Fruit fly (Drosophila melanogaster): ENCODE data around the gene CG15517.

Gene CG15517

dm6 chr3R:29862795-29863194, 40.8 kb downstream of the CG15517 start:
- TF ChIP-seq Snoo (tag; optimal IDR thresholded peaks at IDR 0.05) (no peak), CG34367 (tag; optimal IDR thresholded peaks at IDR 0.05) (no peak), CG10348 (GFP tag; IDR thresholded peaks at IDR 0.05) (no peak), gl (tag; optimal IDR thresholded peaks at IDR 0.05) (no peak), CG8301 (tag; optimal IDR thresholded peaks at IDR 0.05) (no peak), CG12605 (GFP tag; IDR thresholded peaks at IDR 0.05) (no peak), CG15710 (tag; optimal IDR thresholded peaks at IDR 0.05) (no peak), EcR (GFP tag; optimal IDR thresholded peaks at IDR 0.05) (no peak), CG13204 (GFP tag; optimal IDR thresholded peaks at IDR 0.05) (no peak), Pif1A (GFP tag; optimal IDR thresholded peaks at IDR 0.05) (no peak), CG8159 (tag; optimal IDR thresholded peaks at IDR 0.05) (no peak), fd96Ca (GFP tag; IDR thresholded peaks at IDR 0.05) (no peak)

dm6 chr3R:29861432-29862249, 42.0 kb downstream of the CG15517 start, which contains the start of the genes CG15514 and RpS8:
CG15514 (minus strand) TSS chr3R:29861494.
RpS8 (plus strand) TSS chr3R:29861582.
- TF ChIP-seq CG10348 (GFP tag; IDR thresholded peaks at IDR 0.05) (no peak), CG12605 (GFP tag; IDR thresholded peaks at IDR 0.05) (no peak; the same call in none of the 2 replicates), CG8301 (tag; optimal IDR thresholded peaks at IDR 0.05) (peak; percentile 48), CG4496 (GFP tag; IDR thresholded peaks at IDR 0.05) (peak; percentile 54; the same call in 2 of the 3 replicates), CG9948 (tag; optimal IDR thresholded peaks at IDR 0.05) (peak; percentile 33), CG8159 (tag; optimal IDR thresholded peaks at IDR 0.05) (peak; percentile 72), CG34367 (tag; optimal IDR thresholded peaks at IDR 0.05) (peak; percentile 29), CG14655 (GFP tag; optimal IDR thresholded peaks at IDR 0.05) (no peak), Pif1B (GFP tag; optimal IDR thresholded peaks at IDR 0.05) (no peak), Pif1A (GFP tag; optimal IDR thresholded peaks at IDR 0.05) (no peak), gl (tag; optimal IDR thresholded peaks at IDR 0.05) (no peak), fd96Ca (GFP tag; IDR thresholded peaks at IDR 0.05) (no peak), CG15710 (tag; optimal IDR thresholded peaks at IDR 0.05) (peak; percentile 27), D1 (tag; optimal IDR thresholded peaks at IDR 0.05) (no peak), Ets98B (GFP tag; IDR thresholded peaks at IDR 0.05) (no peak), CG13204 (GFP tag; optimal IDR thresholded peaks at IDR 0.05) (no peak), EcR (GFP tag; optimal IDR thresholded peaks at IDR 0.05) (no peak), Snoo (tag; optimal IDR thresholded peaks at IDR 0.05) (peak; percentile 74), rn (GFP tag; IDR thresholded peaks at IDR 0.05) (no peak), CG17806 (tag; optimal IDR thresholded peaks at IDR 0.05) (peak; percentile 64), CG32121 (GFP tag; IDR thresholded peaks at IDR 0.05) (peak; percentile 29; the same call in 1 of the 2 replicates)

- TF ChIP-seq D1 (tag; optimal IDR thresholded peaks at IDR 0.05) (no peak), CG34367 (tag; optimal IDR thresholded peaks at IDR 0.05) (peak; percentile 13), Pif1B (GFP tag; optimal IDR thresholded peaks at IDR 0.05) (no peak), CG14655 (GFP tag; optimal IDR thresholded peaks at IDR 0.05) (no peak), Pif1A (GFP tag; optimal IDR thresholded peaks at IDR 0.05) (no peak), CG9948 (tag; optimal IDR thresholded peaks at IDR 0.05) (peak; percentile 0), CG32121 (GFP tag; IDR thresholded peaks at IDR 0.05) (no peak; the same call in 1 of the 2 replicates), CG8301 (tag; optimal IDR thresholded peaks at IDR 0.05) (no peak), CG4496 (GFP tag; IDR thresholded peaks at IDR 0.05) (peak; percentile 58; the same call in 2 of the 3 replicates), fd96Ca (GFP tag; IDR thresholded peaks at IDR 0.05) (0 out of 3 replicates have a peak, but pooled peaks have one; percentile 18), CG15710 (tag; optimal IDR thresholded peaks at IDR 0.05) (peak; percentile 31), CG17806 (tag; optimal IDR thresholded peaks at IDR 0.05) (no peak), Ets98B (GFP tag; IDR thresholded peaks at IDR 0.05) (peak; percentile 36), CG8159 (tag; optimal IDR thresholded peaks at IDR 0.05) (no peak), CG13204 (GFP tag; optimal IDR thresholded peaks at IDR 0.05) (no peak)
Measured at dm6 chr3R:29859763-29860162, 43.9 kb downstream of the CG15517 start.

dm6 chr3R:29858806-29859205, 44.8 kb downstream of the CG15517 start, which contains the start of gene CG7824:
CG7824 (minus strand) TSS chr3R:29858936.
- no peak for TF ChIP-seq gl (tag; optimal IDR thresholded peaks at IDR 0.05)
- TF ChIP-seq CG8301 (tag; optimal IDR thresholded peaks at IDR 0.05) = no peak
- no peak for TF ChIP-seq CG4496 (GFP tag; IDR thresholded peaks at IDR 0.05)
- TF ChIP-seq fd96Ca (GFP tag; IDR thresholded peaks at IDR 0.05) = no peak
- no peak for TF ChIP-seq Pif1B (GFP tag; optimal IDR thresholded peaks at IDR 0.05)

dm6 chr3R:29857228-29857627, 46.4 kb downstream of the CG15517 start, which contains the start of gene dgt1:
dgt1 (minus strand) TSS chr3R:29857491.
- TF ChIP-seq CG10348 (GFP tag; IDR thresholded peaks at IDR 0.05) = no peak
- no peak for TF ChIP-seq rn (GFP tag; IDR thresholded peaks at IDR 0.05)
- no peak for TF ChIP-seq CG9948 (tag; optimal IDR thresholded peaks at IDR 0.05)
- no peak for TF ChIP-seq CG13204 (GFP tag; optimal IDR thresholded peaks at IDR 0.05)
- no peak for TF ChIP-seq Ets98B (GFP tag; IDR thresholded peaks at IDR 0.05)
- no peak for TF ChIP-seq Pif1B (GFP tag; optimal IDR thresholded peaks at IDR 0.05)
- no peak for TF ChIP-seq Pif1A (GFP tag; optimal IDR thresholded peaks at IDR 0.05)
- TF ChIP-seq D1 (tag; optimal IDR thresholded peaks at IDR 0.05) = no peak
- no peak for TF ChIP-seq CG34367 (tag; optimal IDR thresholded peaks at IDR 0.05)
- TF ChIP-seq CG8301 (tag; optimal IDR thresholded peaks at IDR 0.05) = no peak
- no peak for TF ChIP-seq gl (tag; optimal IDR thresholded peaks at IDR 0.05)
- TF ChIP-seq CG4496 (GFP tag; IDR thresholded peaks at IDR 0.05) = no peak
- TF ChIP-seq CG32121 (GFP tag; IDR thresholded peaks at IDR 0.05) = no peak
- TF ChIP-seq CG17806 (tag; optimal IDR thresholded peaks at IDR 0.05) = no peak
- TF ChIP-seq EcR (GFP tag; optimal IDR thresholded peaks at IDR 0.05) = no peak

All from whole organism, pupa.